Worm (Caenorhabditis elegans) whole organism, young adult: ENCODE measurements around the gene sdz-1.

Experiments
- B0019.2 ChIP-seq: fragments of 200-800 bp; sonication (Bioruptor generic); conservative IDR thresholded peaks from 2 replicates; pipeline ENCODE4 v1.3.6; 2022; ENCODE audit warnings: missing genetic modification reagents, missing genetic modification characterization, missing compliant biosample characterization
- B0336.3 ChIP-seq: fragments of 200-800 bp; sonication (Bioruptor generic); IDR thresholded peaks from 2 replicates; pipeline ENCODE4 v1.3.6; 2022; ENCODE audit warnings: missing genetic modification characterization, missing compliant biosample characterization
- C17E4.6 ChIP-seq: fragments of 200-800 bp; sonication (Bioruptor generic); IDR thresholded peaks from 2 replicates; pipeline ENCODE4 v1.3.6; 2022; ENCODE audit warnings: missing genetic modification reagents, missing genetic modification characterization, missing compliant biosample characterization
- D2030.7 ChIP-seq: fragments of 200-800 bp; sonication (Bioruptor generic); IDR thresholded peaks from 2 replicates; pipeline ENCODE4 v1.3.6; 2022; ENCODE audit warnings: missing genetic modification reagents, missing genetic modification characterization, missing compliant biosample characterization
- F33H1.4 ChIP-seq: fragments of 200-800 bp; sonication (Bioruptor generic); IDR thresholded peaks from 2 replicates; pipeline ENCODE4 v1.3.6; 2022; ENCODE audit warnings: missing genetic modification reagents, missing genetic modification characterization, missing compliant biosample characterization
- F57C9.4 ChIP-seq: sonication (generic microtip); optimal IDR thresholded peaks from 2 replicates; lab custom pipeline; 2017; ENCODE audit warnings: mild to moderate bottlenecking, missing genetic modification characterization, missing compliant biosample characterization
- T07F8.4 ChIP-seq: sonication (generic microtip); optimal IDR thresholded peaks from 2 replicates; lab custom pipeline; 2016; ENCODE audit warnings: mild to moderate bottlenecking, missing genetic modification characterization, moderate library complexity, missing compliant biosample characterization
- T26A5.8 ChIP-seq: sonication (generic microtip); optimal IDR thresholded peaks from 2 replicates; lab custom pipeline; 2016; ENCODE audit warnings: missing genetic modification characterization, missing compliant biosample characterization
- ama-1 ChIP-seq, 3 experiments: fragments of 150-350 bp in 1 of 3; sonication (generic microtip) in 2 of 3; optimal IDR thresholded peaks; 2 replicates each; lab custom pipeline; 2014 to 2018; ENCODE audit warnings: missing biosample characterization in 2 of 3, missing genetic modification characterization in 2 of 3, missing genetic modification reagents in 2 of 3
- aptf-2 ChIP-seq: fragments of 200-800 bp; sonication (Bioruptor generic); conservative IDR thresholded peaks from 2 replicates; pipeline ENCODE4 v1.3.6; 2022; ENCODE audit warnings: missing genetic modification reagents, missing genetic modification characterization, missing compliant biosample characterization
- atf-7 ChIP-seq: sonication (generic microtip); optimal IDR thresholded peaks from 2 replicates; lab custom pipeline; 2017; ENCODE audit warnings: mild to moderate bottlenecking, missing genetic modification characterization, missing compliant biosample characterization
- attf-3 ChIP-seq: fragments of 200-800 bp; sonication (Bioruptor generic); conservative IDR thresholded peaks from 2 replicates; pipeline ENCODE4 v1.3.6; 2022; ENCODE audit warnings: missing genetic modification reagents, missing genetic modification characterization, missing compliant biosample characterization
- ccch-3 ChIP-seq: fragments of 200-800 bp; sonication (Bioruptor generic); optimal IDR thresholded peaks from 2 replicates; lab custom pipeline; 2018; ENCODE audit warnings: mild to moderate bottlenecking, missing genetic modification characterization, missing compliant biosample characterization
- cebp-1 ChIP-seq, 2 experiments: fragments of 200-800 bp in 1 of 2; sonication (Bioruptor generic) in 1 of 2; sonication (generic microtip) in 1 of 2; IDR thresholded peaks in 1 of 2; optimal IDR thresholded peaks in 1 of 2; 2 replicates each; pipeline versions ENCODE4 v1.3.6 to Lab custom; 2017 to 2022; ENCODE audit warnings: missing compliant biosample characterization in 2 of 2, missing genetic modification characterization in 2 of 2, mild to moderate bottlenecking in 1 of 2, missing genetic modification reagents in 1 of 2, moderate library complexity in 1 of 2
- ceh-100 ChIP-seq: fragments of 200-800 bp; sonication (Bioruptor generic); IDR thresholded peaks from 2 replicates; pipeline ENCODE4 v1.3.6; 2022; ENCODE audit warnings: missing genetic modification reagents, missing genetic modification characterization, missing compliant biosample characterization
- ceh-58 ChIP-seq: fragments of 200-800 bp; sonication (Bioruptor generic); IDR thresholded peaks from 2 replicates; pipeline ENCODE4 v1.3.6; 2022; ENCODE audit warnings: missing genetic modification characterization, missing compliant biosample characterization
- ceh-79 ChIP-seq: sonication (generic microtip); optimal IDR thresholded peaks from 2 replicates; lab custom pipeline; 2017; ENCODE audit warnings: mild to moderate bottlenecking, missing genetic modification characterization, missing compliant biosample characterization
- ceh-91 ChIP-seq: fragments of 200-800 bp; sonication (Bioruptor generic); IDR thresholded peaks from 2 replicates; pipeline ENCODE4 v1.3.6; 2022; ENCODE audit warnings: missing genetic modification reagents, missing genetic modification characterization, missing compliant biosample characterization
- die-1 ChIP-seq: sonication (generic microtip); optimal IDR thresholded peaks from 2 replicates; lab custom pipeline; 2016; ENCODE audit warnings: missing genotype, mild to moderate bottlenecking, missing genetic modification characterization, missing compliant biosample characterization
- dpl-1 ChIP-seq: fragments of 150-350 bp; optimal IDR thresholded peaks from 2 replicates; lab custom pipeline; 2014; ENCODE audit warnings: missing biosample characterization, missing genetic modification reagents, missing genetic modification characterization
- egl-18 ChIP-seq: fragments of 200-800 bp; sonication (Bioruptor generic); IDR thresholded peaks from 2 replicates; pipeline ENCODE4 v1.3.6; 2022; ENCODE audit warnings: missing genetic modification reagents, missing genetic modification characterization, missing compliant biosample characterization
- egl-44 ChIP-seq: fragments of 200-800 bp; sonication (Bioruptor generic); IDR thresholded peaks from 2 replicates; pipeline ENCODE4 v1.3.6; 2022; ENCODE audit warnings: missing genetic modification reagents, missing genetic modification characterization, missing compliant biosample characterization
- gei-17 ChIP-seq: fragments of 200-800 bp; sonication (Bioruptor generic); optimal IDR thresholded peaks from 2 replicates; lab custom pipeline; 2018; ENCODE audit warnings: mild to moderate bottlenecking, missing genetic modification characterization, missing compliant biosample characterization
- him-1 ChIP-seq: sonication (generic microtip); optimal IDR thresholded peaks from 2 replicates; lab custom pipeline; 2016; ENCODE audit warnings: missing genotype, missing genetic modification reagents, missing genetic modification characterization, missing compliant biosample characterization
- hmg-1.2 ChIP-seq: fragments of 200-800 bp; sonication (Bioruptor generic); IDR thresholded peaks from 2 replicates; pipeline ENCODE4 v1.3.6; 2022; ENCODE audit warnings: missing genetic modification reagents, missing genetic modification characterization, missing compliant biosample characterization
- hmg-20 ChIP-seq: fragments of 200-800 bp; sonication (Bioruptor generic); IDR thresholded peaks from 2 replicates; pipeline ENCODE4 v1.3.6; 2022; ENCODE audit warnings: missing genetic modification reagents, missing genetic modification characterization, missing compliant biosample characterization
- let-607 ChIP-seq, 2 experiments: fragments of 200-800 bp in 1 of 2; sonication (Bioruptor generic) in 1 of 2; sonication (generic microtip) in 1 of 2; optimal IDR thresholded peaks; 2 replicates each; lab custom pipeline; 2016 to 2018; ENCODE audit warnings: mild to moderate bottlenecking in 2 of 2, missing compliant biosample characterization in 2 of 2, missing genetic modification characterization in 2 of 2, moderate library complexity in 2 of 2, missing genotype in 1 of 2
- lin-26 ChIP-seq: fragments of 200-800 bp; sonication (Bioruptor generic); IDR thresholded peaks from 2 replicates; pipeline ENCODE4 v1.3.6; 2022; ENCODE audit warnings: missing genetic modification reagents, missing genetic modification characterization, missing compliant biosample characterization
- lsy-27 ChIP-seq: sonication (generic microtip); optimal IDR thresholded peaks from 2 replicates; lab custom pipeline; 2017; ENCODE audit warnings: missing genetic modification characterization, mild to moderate bottlenecking, missing compliant biosample characterization, antibody characterized with exemption, missing genotype, borderline replicate concordance; ENCODE audit not compliant: insufficient read depth
- madf-3 ChIP-seq: fragments of 200-800 bp; sonication (Bioruptor generic); IDR thresholded peaks from 2 replicates; pipeline ENCODE4 v1.3.6; 2022; ENCODE audit warnings: missing genetic modification reagents, missing genetic modification characterization, missing compliant biosample characterization
- madf-6 ChIP-seq: fragments of 200-800 bp; sonication (Bioruptor generic); IDR thresholded peaks from 2 replicates; pipeline ENCODE4 v1.3.6; 2022; ENCODE audit warnings: missing genetic modification reagents, missing genetic modification characterization, missing compliant biosample characterization
- mel-28 ChIP-seq: sonication (generic microtip); optimal IDR thresholded peaks from 2 replicates; lab custom pipeline; 2016; ENCODE audit warnings: borderline replicate concordance, mild to moderate bottlenecking, missing genetic modification characterization, missing compliant biosample characterization
- mes-4 ChIP-seq: sonication (generic microtip); optimal IDR thresholded peaks from 2 replicates; lab custom pipeline; 2016; ENCODE audit warnings: missing genotype, missing genetic modification characterization, missing compliant biosample characterization
- nfya-1 ChIP-seq: sonication (generic microtip); optimal IDR thresholded peaks from 2 replicates; lab custom pipeline; 2017; ENCODE audit warnings: antibody characterized with exemption, missing compliant biosample characterization, missing genetic modification characterization, borderline replicate concordance; ENCODE audit not compliant: insufficient read depth
- nfya-2 ChIP-seq: fragments of 200-800 bp; sonication (Bioruptor generic); IDR thresholded peaks from 2 replicates; pipeline ENCODE4 v1.3.6; 2022; ENCODE audit warnings: missing genetic modification reagents, missing genetic modification characterization, missing compliant biosample characterization
- nhr-80 ChIP-seq: sonication (generic microtip); optimal IDR thresholded peaks from 2 replicates; lab custom pipeline; 2016; ENCODE audit warnings: missing genetic modification characterization, missing compliant biosample characterization
- rec-8 ChIP-seq, 2 experiments: sonication (generic microtip); optimal IDR thresholded peaks; 2 replicates each; lab custom pipeline; 2016; ENCODE audit warnings: mild to moderate bottlenecking in 2 of 2, missing genetic modification characterization in 2 of 2, missing genetic modification reagents in 2 of 2, missing genotype in 2 of 2, missing biosample characterization in 1 of 2, missing compliant biosample characterization in 1 of 2, moderate library complexity in 1 of 2
- sdz-38 ChIP-seq: sonication (generic microtip); optimal IDR thresholded peaks from 2 replicates; lab custom pipeline; 2016; ENCODE audit warnings: missing genotype, missing genetic modification characterization, missing compliant biosample characterization
- snpc-1.3 ChIP-seq: sonication (generic microtip); optimal IDR thresholded peaks from 2 replicates; lab custom pipeline; 2017; ENCODE audit warnings: missing genetic modification characterization, mild to moderate bottlenecking, missing compliant biosample characterization, antibody characterized with exemption, moderate library complexity, missing genotype, missing genetic modification reagents; ENCODE audit not compliant: insufficient read depth
- snpc-4 ChIP-seq, 5 experiments: fragments of 150-350 bp in 1 of 5; sonication (generic microtip) in 4 of 5; optimal IDR thresholded peaks; 2 replicates each; lab custom pipeline; 2014 to 2018; ENCODE audit warnings: missing genetic modification characterization in 5 of 5, missing biosample characterization in 3 of 5, antibody characterized with exemption in 2 of 5, mild to moderate bottlenecking in 2 of 5, missing compliant biosample characterization in 2 of 5, missing genotype in 2 of 5, moderate library complexity in 2 of 5, missing genetic modification reagents in 1 of 5
- somi-1 ChIP-seq: fragments of 200-800 bp; sonication (Bioruptor generic); optimal IDR thresholded peaks from 2 replicates; lab custom pipeline; 2018; ENCODE audit warnings: mild to moderate bottlenecking, missing genetic modification characterization, missing compliant biosample characterization
- unc-62 ChIP-seq: fragments of 150-350 bp; optimal IDR thresholded peaks from 2 replicates; lab custom pipeline; 2014; ENCODE audit warnings: missing biosample characterization, missing genetic modification reagents, missing genetic modification characterization
- zim-3 ChIP-seq: sonication (generic microtip); optimal IDR thresholded peaks from 2 replicates; lab custom pipeline; 2017; ENCODE audit warnings: mild to moderate bottlenecking, missing genetic modification characterization, moderate library complexity, missing compliant biosample characterization
- ztf-18 ChIP-seq: sonication (generic microtip); optimal IDR thresholded peaks from 2 replicates; lab custom pipeline; 2016; ENCODE audit warnings: missing genotype, mild to moderate bottlenecking, missing genetic modification characterization, missing compliant biosample characterization
- ztf-22 ChIP-seq: fragments of 200-800 bp; sonication (Bioruptor generic); optimal IDR thresholded peaks from 2 replicates; lab custom pipeline; 2018; ENCODE audit warnings: mild to moderate bottlenecking, missing genetic modification characterization, moderate library complexity, missing compliant biosample characterization
- ztf-3 ChIP-seq: fragments of 200-800 bp; sonication (Bioruptor generic); optimal IDR thresholded peaks from 2 replicates; lab custom pipeline; 2018; ENCODE audit warnings: mild to moderate bottlenecking, missing genetic modification characterization, missing compliant biosample characterization
- ztf-6 ChIP-seq: fragments of 200-800 bp; sonication (Bioruptor generic); IDR thresholded peaks from 2 replicates; pipeline ENCODE4 v1.3.6; 2022; ENCODE audit warnings: missing genetic modification reagents, missing genetic modification characterization, missing compliant biosample characterization

Gene sdz-1

ce11 chrIII:8749487-8749886 lies 49.3 kb upstream of the sdz-1 start, which contains the start of gene sma-2:
Gene sma-2, plus strand, starts transcription at chrIII:8749680.
- TF ChIP-seq snpc-1.3 (tag; lab: Kevin White, UChicago) (no peak), ztf-3 (GFP tag; lab: Kevin White, UChicago) (no peak), rec-8 (tag; optimal IDR thresholded peaks at IDR 0.05; lab: Kevin White, UChicago) (no peak), madf-3 (GFP tag; lab: Robert Waterston, UW) (no peak), egl-18 (GFP tag; lab: Robert Waterston, UW) (no peak), ceh-58 (no peak), attf-3 (GFP tag; lab: Robert Waterston, UW) (no peak), cebp-1 (GFP tag; IDR thresholded peaks at IDR 0.05; lab: Robert Waterston, UW) (no peak), cebp-1 (tag; optimal IDR thresholded peaks at IDR 0.05; lab: Kevin White, UChicago) (peak; percentile 73), let-607 (tag; optimal IDR thresholded peaks at IDR 0.05; lab: Kevin White, UChicago) (peak; percentile 24 to 30), F33H1.4 (GFP tag; lab: Robert Waterston, UW) (no peak), B0019.2 (no peak), nhr-80 (tag; lab: Kevin White, UChicago) (peak; percentile 93), atf-7 (peak; percentile 68), somi-1 (no peak), snpc-4 (GFP tag; optimal IDR thresholded peaks at IDR 0.05; lab: Kevin White, UChicago) (no peak), snpc-4 (tag; optimal IDR thresholded peaks at IDR 0.05; lab: Kevin White, UChicago) (peak in 1 of 4 experiments; percentile 30), B0336.3 (peak; percentile 44; the same call in 1 of the 2 replicates), die-1 (no peak), T26A5.8 (no peak), F57C9.4 (tag; lab: Kevin White, UChicago) (no peak), zim-3 (no peak), ceh-91 (GFP tag; lab: Robert Waterston, UW) (no peak), gei-17 (GFP tag; lab: Kevin White, UChicago) (no peak), mel-28 (tag; lab: Kevin White, UChicago) (no peak), nfya-1 (tag; lab: Kevin White, UChicago) (no peak), hmg-1.2 (GFP tag; lab: Robert Waterston, UW) (peak; percentile 85), dpl-1 (GFP tag; lab: Kevin White, UChicago) (no peak), egl-44 (GFP tag; lab: Robert Waterston, UW) (no peak), ztf-6 (no peak), mes-4 (tag; lab: Kevin White, UChicago) (no peak), him-1 (tag; lab: Kevin White, UChicago) (no peak), ama-1 (optimal IDR thresholded peaks at IDR 0.05; lab: Kevin White, UChicago) (no peak), ama-1 (GFP tag; optimal IDR thresholded peaks at IDR 0.05; lab: Kevin White, UChicago) (no peak), lsy-27 (tag; lab: Kevin White, UChicago) (no peak), ccch-3 (no peak), hmg-20 (no peak), sdz-38 (tag; lab: Kevin White, UChicago) (no peak), madf-6 (no peak), unc-62 (GFP tag; lab: Kevin White, UChicago) (no peak), ceh-79 (tag; lab: Kevin White, UChicago) (no peak), ceh-100 (GFP tag; lab: Robert Waterston, UW) (no peak), C17E4.6 (GFP tag; lab: Robert Waterston, UW) (no peak), D2030.7 (no peak), nfya-2 (no peak), aptf-2 (GFP tag; lab: Robert Waterston, UW) (no peak), lin-26 (GFP tag; lab: Robert Waterston, UW) (no peak), T07F8.4 (tag; lab: Kevin White, UChicago) (no peak), ztf-18 (tag; lab: Kevin White, UChicago) (peak; percentile 30), ztf-22 (GFP tag; lab: Kevin White, UChicago) (peak; percentile 27)
